Worm (Caenorhabditis elegans): ENCODE results near the gene srj-1.

- TF ChIP-seq unc-39 (tag; optimal IDR thresholded peaks at IDR 0.05), result no peak
- no peak for TF ChIP-seq jun-1 (tag; optimal IDR thresholded peaks at IDR 0.05)
- TF ChIP-seq eor-1 (tag; optimal IDR thresholded peaks at IDR 0.05), result no peak
- TF ChIP-seq egl-27 (tag; optimal IDR thresholded peaks at IDR 0.05), result no peak
- no peak for TF ChIP-seq snpc-4 (tag; optimal IDR thresholded peaks at IDR 0.05)
- TF ChIP-seq nhr-77 (tag; optimal IDR thresholded peaks at IDR 0.05), result no peak
- no peak for TF ChIP-seq fkh-10 (GFP tag; optimal IDR thresholded peaks at IDR 0.05)
- TF ChIP-seq mdl-1 (tag; optimal IDR thresholded peaks at IDR 0.05), result no peak
- no peak for TF ChIP-seq pqm-1 (tag; optimal IDR thresholded peaks at IDR 0.05)
- TF ChIP-seq fkh-2 (tag; optimal IDR thresholded peaks at IDR 0.05), result no peak
- TF ChIP-seq skn-1 (tag; optimal IDR thresholded peaks at IDR 0.05), result no peak
These were observed 50.9 kb downstream of the srj-1 start for ce11 chrIV:11914260-11914836.
